Worm (Caenorhabditis elegans) whole organism, early embryonic: ENCODE results near the gene sre-38.

ENCODE experiments used
- B0310.2 ChIP-seq: sonication (generic microtip); optimal IDR thresholded peaks from 2 replicates; lab custom pipeline; 2016; ENCODE audit warnings: mild to moderate bottlenecking, missing genetic modification characterization, missing compliant biosample characterization
- F13C5.2 ChIP-seq: sonication (generic microtip); optimal IDR thresholded peaks from 2 replicates; lab custom pipeline; 2017; ENCODE audit warnings: mild to moderate bottlenecking, missing genetic modification characterization, inconsistent platforms, missing compliant biosample characterization
- aly-1 ChIP-seq: sonication (generic microtip); optimal IDR thresholded peaks from 2 replicates; lab custom pipeline; 2016; ENCODE audit warnings: missing genetic modification characterization, missing compliant biosample characterization
- ama-1 ChIP-seq: fragments of 150-350 bp; optimal IDR thresholded peaks from 2 replicates; lab custom pipeline; 2014
- ceh-13 ChIP-seq: fragments of 200-800 bp; sonication (Bioruptor generic); optimal IDR thresholded peaks from 2 replicates; lab custom pipeline; 2018; ENCODE audit warnings: mild to moderate bottlenecking, missing genetic modification characterization, missing compliant biosample characterization
- ceh-36 ChIP-seq: sonication (generic microtip); optimal IDR thresholded peaks from 2 replicates; lab custom pipeline; 2016; ENCODE audit warnings: missing genetic modification characterization, inconsistent platforms, missing compliant biosample characterization
- hmbx-1 ChIP-seq: sonication (generic microtip); optimal IDR thresholded peaks from 2 replicates; lab custom pipeline; 2016; ENCODE audit warnings: mild to moderate bottlenecking, missing genetic modification characterization, missing compliant biosample characterization
- hnd-1 ChIP-seq: sonication (generic microtip); optimal IDR thresholded peaks from 2 replicates; lab custom pipeline; 2016; ENCODE audit warnings: missing genetic modification characterization, missing compliant biosample characterization
- scrt-1 ChIP-seq: fragments of 200-800 bp; sonication (Bioruptor generic); IDR thresholded peaks from 2 replicates; pipeline ENCODE4 v1.3.6; 2022; ENCODE audit warnings: missing genetic modification characterization, missing compliant biosample characterization
- sea-1 ChIP-seq: fragments of 200-800 bp; sonication (Bioruptor generic); conservative IDR thresholded peaks from 2 replicates; pipeline ENCODE4 v1.3.6; 2022; ENCODE audit warnings: missing genetic modification characterization, missing compliant biosample characterization
- tbx-11 ChIP-seq: fragments of 200-800 bp; sonication (Bioruptor generic); IDR thresholded peaks from 2 replicates; pipeline ENCODE4 v1.3.6; 2022; ENCODE audit warnings: missing genetic modification characterization, missing compliant biosample characterization

- no peak for TF ChIP-seq ama-1 (lab: Kevin White, UChicago)
- no peak for TF ChIP-seq aly-1 (tag; lab: Kevin White, UChicago)
- no peak for TF ChIP-seq F13C5.2 (tag; lab: Kevin White, UChicago)
- no peak for TF ChIP-seq tbx-11 (GFP tag; lab: Robert Waterston, UW)
- TF ChIP-seq scrt-1 (GFP tag; lab: Robert Waterston, UW): no peak
- no peak for TF ChIP-seq hnd-1 (tag; lab: Kevin White, UChicago)
- TF ChIP-seq ceh-13 (GFP tag; lab: Kevin White, UChicago): no peak
- TF ChIP-seq sea-1 (GFP tag; lab: Robert Waterston, UW): no peak
- TF ChIP-seq ceh-36 (tag; lab: Kevin White, UChicago): no peak
- TF ChIP-seq B0310.2 (tag; lab: Kevin White, UChicago): no peak
- no peak for TF ChIP-seq hmbx-1 (tag; lab: Kevin White, UChicago)
These were observed 39.9 kb upstream of the sre-38 start, which contains the start of gene sre-27 for ce11 chrII:12417514-12417913.
